Worm (Caenorhabditis elegans) whole organism, L1 larva: ENCODE data around the gene eif-1.A.

Source experiments
- C04F5.9 ChIP-seq: sonication (generic microtip); optimal IDR thresholded peaks from 2 replicates; lab custom pipeline; 2016; ENCODE audit warnings: missing genetic modification characterization, missing compliant biosample characterization
- C34B4.2 ChIP-seq: sonication (generic microtip); optimal IDR thresholded peaks from 2 replicates; lab custom pipeline; 2017; ENCODE audit warnings: mild to moderate bottlenecking, missing genetic modification characterization, missing compliant biosample characterization
- F16B12.6 ChIP-seq: fragments of 150-350 bp; optimal IDR thresholded peaks from 2 replicates; lab custom pipeline; 2014; ENCODE audit warnings: missing biosample characterization, missing genetic modification characterization
- Y116A8C.19 ChIP-seq: sonication (generic microtip); optimal IDR thresholded peaks from 2 replicates; lab custom pipeline; 2016; ENCODE audit warnings: missing compliant biosample characterization, missing genetic modification characterization, borderline replicate concordance
- aha-1 ChIP-seq: fragments of 150-350 bp; optimal IDR thresholded peaks from 2 replicates; lab custom pipeline; 2014; ENCODE audit warnings: missing biosample characterization, missing genetic modification characterization
- alr-1 ChIP-seq: fragments of 200-800 bp; sonication (Bioruptor generic); optimal IDR thresholded peaks from 2 replicates; lab custom pipeline; 2018; ENCODE audit warnings: borderline replicate concordance, mild to moderate bottlenecking, missing genetic modification characterization, missing compliant biosample characterization
- aly-2 ChIP-seq: fragments of 150-350 bp; optimal IDR thresholded peaks from 2 replicates; lab custom pipeline; 2014; ENCODE audit warnings: missing biosample characterization, missing genetic modification characterization
- ama-1 ChIP-seq: fragments of 150-350 bp; optimal IDR thresholded peaks from 2 replicates; lab custom pipeline; 2014
- blmp-1 ChIP-seq: fragments of 150-350 bp; optimal IDR thresholded peaks from 2 replicates; lab custom pipeline; 2014; ENCODE audit warnings: missing biosample characterization, missing genetic modification characterization
- ceh-63 ChIP-seq: fragments of 200-800 bp; sonication (Bioruptor generic); optimal IDR thresholded peaks from 2 replicates; lab custom pipeline; 2018; ENCODE audit warnings: mild to moderate bottlenecking, missing genetic modification characterization, missing compliant biosample characterization
- ceh-8 ChIP-seq: fragments of 200-800 bp; sonication (Bioruptor generic); optimal IDR thresholded peaks from 2 replicates; lab custom pipeline; 2018; ENCODE audit warnings: mild to moderate bottlenecking, missing genetic modification characterization, moderate library complexity, missing compliant biosample characterization
- ces-1 ChIP-seq: fragments of 150-350 bp; optimal IDR thresholded peaks from 2 replicates; lab custom pipeline; 2014; ENCODE audit warnings: missing biosample characterization, missing genetic modification reagents, missing genetic modification characterization
- dpl-1 ChIP-seq, 3 experiments: fragments of 150-350 bp in 2 of 3; sonication (generic microtip) in 1 of 3; optimal IDR thresholded peaks; 2 replicates each; lab custom pipeline; 2014 to 2017; ENCODE audit warnings: missing biosample characterization in 3 of 3, missing genetic modification characterization in 3 of 3, missing genetic modification reagents in 3 of 3
- egl-13 ChIP-seq: sonication (generic microtip); optimal IDR thresholded peaks from 2 replicates; lab custom pipeline; 2016; ENCODE audit warnings: missing genotype, missing genetic modification reagents, missing genetic modification characterization, missing compliant biosample characterization
- egl-27 ChIP-seq, 2 experiments: fragments of 150-350 bp in 1 of 2; sonication (generic microtip); optimal IDR thresholded peaks; 3 replicates each; lab custom pipeline; 2017 to 2018; ENCODE audit warnings: missing biosample characterization in 2 of 2, missing genetic modification characterization in 2 of 2, missing genetic modification reagents in 2 of 2
- ets-5 ChIP-seq: fragments of 200-800 bp; sonication (Bioruptor generic); IDR thresholded peaks from 2 replicates; pipeline ENCODE4 v1.3.6; 2022; ENCODE audit warnings: missing genetic modification characterization, missing compliant biosample characterization
- fkh-10 ChIP-seq: sonication (generic microtip); optimal IDR thresholded peaks from 2 replicates; lab custom pipeline; 2017; ENCODE audit warnings: missing biosample characterization, missing genetic modification reagents, missing genetic modification characterization
- fkh-4 ChIP-seq: sonication (generic microtip); optimal IDR thresholded peaks from 2 replicates; lab custom pipeline; 2016; ENCODE audit warnings: missing compliant biosample characterization, missing genetic modification characterization, borderline replicate concordance
- grh-1 ChIP-seq: fragments of 200-800 bp; sonication (Bioruptor generic); IDR thresholded peaks from 2 replicates; pipeline ENCODE4 v1.3.6; 2022; ENCODE audit warnings: missing genetic modification reagents, missing genetic modification characterization, missing compliant biosample characterization
- hlh-17 ChIP-seq: fragments of 200-800 bp; sonication (Bioruptor generic); optimal IDR thresholded peaks from 2 replicates; lab custom pipeline; 2018; ENCODE audit warnings: missing genetic modification characterization, mild to moderate bottlenecking, missing compliant biosample characterization, moderate library complexity, borderline replicate concordance
- hpl-2 ChIP-seq: fragments of 150-350 bp; optimal IDR thresholded peaks from 2 replicates; lab custom pipeline; 2014; ENCODE audit warnings: missing biosample characterization, missing genetic modification reagents, missing genetic modification characterization
- irx-1 ChIP-seq: sonication (generic microtip); optimal IDR thresholded peaks from 2 replicates; lab custom pipeline; 2016; ENCODE audit warnings: missing genetic modification characterization, missing compliant biosample characterization
- isw-1 ChIP-seq: fragments of 200-800 bp; sonication (Bioruptor generic); IDR thresholded peaks from 2 replicates; pipeline ENCODE4 v1.3.6; 2022; ENCODE audit warnings: missing genetic modification characterization, missing compliant biosample characterization
- lin-15B ChIP-seq: fragments of 150-350 bp; sonication (generic microtip); optimal IDR thresholded peaks from 3 replicates; lab custom pipeline; 2014; ENCODE audit warnings: missing biosample characterization, missing genetic modification characterization
- lin-39 ChIP-seq: fragments of 150-350 bp; optimal IDR thresholded peaks from 2 replicates; lab custom pipeline; 2014; ENCODE audit warnings: missing biosample characterization, missing genetic modification reagents, missing genetic modification characterization
- lir-3 ChIP-seq: sonication (generic microtip); optimal IDR thresholded peaks from 2 replicates; lab custom pipeline; 2016; ENCODE audit warnings: mild to moderate bottlenecking, missing genetic modification characterization, moderate library complexity, missing compliant biosample characterization; ENCODE audit not compliant: poor library complexity
- lsy-2 ChIP-seq, 2 experiments: fragments of 150-350 bp; optimal IDR thresholded peaks; 2 replicates each; lab custom pipeline; 2014; ENCODE audit warnings: missing biosample characterization in 2 of 2, missing genetic modification characterization in 2 of 2
- mab-9 ChIP-seq: fragments of 200-800 bp; sonication (Bioruptor generic); IDR thresholded peaks from 2 replicates; pipeline ENCODE4 v1.3.6; 2022; ENCODE audit warnings: missing genetic modification reagents, missing genetic modification characterization, missing compliant biosample characterization
- mef-2 ChIP-seq: fragments of 150-350 bp; optimal IDR thresholded peaks from 2 replicates; lab custom pipeline; 2014; ENCODE audit warnings: missing biosample characterization, missing genetic modification characterization
- mep-1 ChIP-seq: fragments of 150-350 bp; optimal IDR thresholded peaks from 2 replicates; lab custom pipeline; 2014; ENCODE audit warnings: missing biosample characterization, missing genetic modification characterization
- nhr-11 ChIP-seq: fragments of 150-350 bp; optimal IDR thresholded peaks from 2 replicates; lab custom pipeline; 2014; ENCODE audit warnings: missing biosample characterization, missing genetic modification characterization
- nhr-12 ChIP-seq: sonication (generic microtip); optimal IDR thresholded peaks from 2 replicates; lab custom pipeline; 2017; ENCODE audit warnings: missing biosample characterization, missing genetic modification characterization
- nhr-19 ChIP-seq: fragments of 200-800 bp; sonication (Bioruptor generic); conservative IDR thresholded peaks from 2 replicates; pipeline ENCODE4 v1.3.6; 2022; ENCODE audit warnings: missing genetic modification characterization, missing compliant biosample characterization
- nhr-20 ChIP-seq: sonication (generic microtip); optimal IDR thresholded peaks from 2 replicates; lab custom pipeline; 2016; ENCODE audit warnings: mild to moderate bottlenecking, missing genetic modification characterization, missing compliant biosample characterization
- nhr-237 ChIP-seq: fragments of 150-350 bp; optimal IDR thresholded peaks from 2 replicates; lab custom pipeline; 2014; ENCODE audit warnings: missing biosample characterization, missing genetic modification characterization
- nhr-28 ChIP-seq: fragments of 150-350 bp; optimal IDR thresholded peaks from 2 replicates; lab custom pipeline; 2014; ENCODE audit warnings: missing biosample characterization, missing genetic modification characterization
- nhr-47 ChIP-seq: sonication (generic microtip); optimal IDR thresholded peaks from 2 replicates; lab custom pipeline; 2016; ENCODE audit warnings: mild to moderate bottlenecking, missing genetic modification characterization, moderate library complexity, missing compliant biosample characterization
- nhr-71 ChIP-seq: sonication (generic microtip); optimal IDR thresholded peaks from 2 replicates; lab custom pipeline; 2016; ENCODE audit warnings: mild to moderate bottlenecking, missing genetic modification characterization, moderate library complexity, missing compliant biosample characterization
- nhr-84 ChIP-seq: sonication (generic microtip); optimal IDR thresholded peaks from 2 replicates; lab custom pipeline; 2017; ENCODE audit warnings: missing biosample characterization, missing genetic modification characterization
- nhr-85 ChIP-seq: sonication (generic microtip); peaks from one replicate; lab custom pipeline; 2016; ENCODE audit warnings: missing genetic modification characterization, inconsistent platforms, missing compliant biosample characterization
- nhr-90 ChIP-seq: sonication (generic microtip); optimal IDR thresholded peaks from 2 replicates; lab custom pipeline; 2016; ENCODE audit warnings: mild to moderate bottlenecking, missing genetic modification characterization, missing compliant biosample characterization; ENCODE audit not compliant: poor library complexity
- snpc-4 ChIP-seq: fragments of 150-350 bp; optimal IDR thresholded peaks from 2 replicates; lab custom pipeline; 2014; ENCODE audit warnings: missing biosample characterization, missing genetic modification characterization
- snu-23 ChIP-seq: sonication (generic microtip); optimal IDR thresholded peaks from 2 replicates; lab custom pipeline; 2016; ENCODE audit warnings: missing genetic modification characterization, missing compliant biosample characterization
- sptf-1 ChIP-seq: fragments of 150-350 bp; optimal IDR thresholded peaks from 2 replicates; lab custom pipeline; 2014; ENCODE audit warnings: missing biosample characterization, missing genetic modification characterization
- swsn-7 ChIP-seq: sonication (generic microtip); optimal IDR thresholded peaks from 2 replicates; lab custom pipeline; 2016; ENCODE audit warnings: missing genetic modification characterization, missing compliant biosample characterization
- tbx-2 ChIP-seq: sonication (generic microtip); optimal IDR thresholded peaks from 2 replicates; lab custom pipeline; 2016; ENCODE audit warnings: missing genetic modification characterization, missing compliant biosample characterization
- tlp-1 ChIP-seq: fragments of 150-350 bp; optimal IDR thresholded peaks from 2 replicates; lab custom pipeline; 2014; ENCODE audit warnings: missing biosample characterization, missing genetic modification characterization
- unc-62 ChIP-seq: fragments of 150-350 bp; optimal IDR thresholded peaks from 2 replicates; lab custom pipeline; 2014; ENCODE audit warnings: missing biosample characterization, missing genetic modification reagents, missing genetic modification characterization
- unc-86 ChIP-seq: sonication (generic microtip); optimal IDR thresholded peaks from 2 replicates; lab custom pipeline; 2016; ENCODE audit warnings: missing genetic modification characterization, missing compliant biosample characterization
- vab-15 ChIP-seq: sonication (generic microtip); optimal IDR thresholded peaks from 2 replicates; lab custom pipeline; 2017; ENCODE audit warnings: missing genotype, mild to moderate bottlenecking, missing genetic modification characterization, missing compliant biosample characterization
- xbp-1 ChIP-seq: sonication (generic microtip); optimal IDR thresholded peaks from 2 replicates; lab custom pipeline; 2016; ENCODE audit warnings: missing genetic modification characterization, missing compliant biosample characterization
- zip-4 ChIP-seq: fragments of 200-800 bp; sonication (Bioruptor generic); optimal IDR thresholded peaks from 2 replicates; lab custom pipeline; 2018; ENCODE audit warnings: mild to moderate bottlenecking, missing genetic modification characterization, moderate library complexity, missing compliant biosample characterization
- ztf-11 ChIP-seq, 2 experiments: sonication (generic microtip); optimal IDR thresholded peaks; 2 replicates each; lab custom pipeline; 2016 to 2017; ENCODE audit warnings: missing genetic modification characterization in 2 of 2, missing biosample characterization in 1 of 2, missing compliant biosample characterization in 1 of 2

Gene eif-1.A

ce11 chrIV:4810377-4810984 lies at the start of gene eif-1.A:
Gene eif-1.A (plus strand): TSS chrIV:4810934.
- TF ChIP-seq nhr-237 (no peak), ama-1 (no peak), hlh-17 (no peak), lin-39 (peak; percentile 12), lin-15B (tag; lab: Kevin White, UChicago) (peak; percentile 59), egl-13 (tag; lab: Kevin White, UChicago) (peak; percentile 13), nhr-28 (tag; lab: Kevin White, UChicago) (no peak), Y116A8C.19 (tag; lab: Kevin White, UChicago) (no peak), fkh-4 (no peak), ceh-8 (GFP tag; lab: Kevin White, UChicago) (no peak), unc-62 (no peak), ceh-63 (no peak), aly-2 (no peak), nhr-11 (no peak), irx-1 (tag; lab: Kevin White, UChicago) (no peak), blmp-1 (tag; lab: Kevin White, UChicago) (no peak), swsn-7 (tag; lab: Kevin White, UChicago) (peak; percentile 47), dpl-1 (GFP tag; optimal IDR thresholded peaks at IDR 0.05; lab: Kevin White, UChicago) (peak; percentile 54 to 72 (median 59)), egl-27 (tag; optimal IDR thresholded peaks at IDR 0.05; lab: Kevin White, UChicago) (no peak), C04F5.9 (tag; lab: Kevin White, UChicago) (no peak), ets-5 (GFP tag; lab: Robert Waterston, UW) (no peak), ztf-11 (tag; optimal IDR thresholded peaks at IDR 0.05; lab: Kevin White, UChicago) (no peak), hpl-2 (peak; percentile 26), lsy-2 (tag; optimal IDR thresholded peaks at IDR 0.05; lab: Kevin White, UChicago) (peak; percentile 63 to 85), nhr-84 (no peak), fkh-10 (GFP tag; lab: Kevin White, UChicago) (no peak), F16B12.6 (tag; lab: Kevin White, UChicago) (peak; percentile 82), sptf-1 (no peak), nhr-19 (no peak), grh-1 (GFP tag; lab: Robert Waterston, UW) (no peak), nhr-71 (tag; lab: Kevin White, UChicago) (peak; percentile 63), mef-2 (no peak), aha-1 (tag; lab: Kevin White, UChicago) (no peak), mab-9 (GFP tag; lab: Robert Waterston, UW) (no peak), nhr-90 (tag; lab: Kevin White, UChicago) (peak; percentile 54), nhr-20 (tag; lab: Kevin White, UChicago) (peak; percentile 54), alr-1 (tag; lab: Kevin White, UChicago) (no peak), lir-3 (tag; lab: Kevin White, UChicago) (no peak), snu-23 (GFP tag; lab: Kevin White, UChicago) (peak; percentile 75), C34B4.2 (tag; lab: Kevin White, UChicago) (no peak), ces-1 (GFP tag; lab: Kevin White, UChicago) (no peak), zip-4 (GFP tag; lab: Kevin White, UChicago) (no peak), tbx-2 (tag; lab: Kevin White, UChicago) (peak; percentile 35), snpc-4 (no peak), nhr-47 (tag; lab: Kevin White, UChicago) (peak; percentile 61), isw-1 (GFP tag; lab: Robert Waterston, UW) (peak; percentile 28; the same call in 1 of the 2 replicates), tlp-1 (tag; lab: Kevin White, UChicago) (no peak), mep-1 (tag; lab: Kevin White, UChicago) (no peak), unc-86 (peak; percentile 7), xbp-1 (tag; lab: Kevin White, UChicago) (peak; percentile 45), nhr-12 (tag; lab: Kevin White, UChicago) (no peak), nhr-85 (tag; lab: Kevin White, UChicago) (peak; percentile 61), vab-15 (no peak)
